Fruit fly (Drosophila melanogaster) whole organism, prepupa: ENCODE results near the gene CG12256.

Source experiments
- CG8119 ChIP-seq: fragments of 200-800 bp; sonication (Bioruptor generic); IDR thresholded peaks from 3 replicates; pipeline ENCODE4 v1.3.6; 2022; ENCODE audit warnings: missing biosample characterization, missing genetic modification characterization
- Sox102F ChIP-seq: fragments of 200-800 bp; sonication (Bioruptor generic); optimal IDR thresholded peaks from 2 replicates; lab custom pipeline; 2016; ENCODE audit warnings: missing biosample characterization, mild to moderate bottlenecking, missing genetic modification characterization
- fd59A ChIP-seq: fragments of 200-800 bp; sonication (Bioruptor generic); optimal IDR thresholded peaks from 2 replicates; lab custom pipeline; 2017; ENCODE audit warnings: missing biosample characterization, mild to moderate bottlenecking, missing genetic modification characterization, missing genetic modification reagents

- TF ChIP-seq fd59A (no peak), CG8119 (no peak), Sox102F (GFP tag; lab: Kevin White, UChicago) (no peak)
These were observed 32.3 kb upstream of the CG12256 start, which contains the start of the genes CG44037 and svp for dm6 chr3R:12258437-12258836.
